Worm (Caenorhabditis elegans) whole organism, L3 larva: Measurements from ENCODE around the gene T03E6.8.

Source experiments
- R02D3.7 ChIP-seq: fragments of 150-350 bp; optimal IDR thresholded peaks from 2 replicates; lab custom pipeline; 2014; ENCODE audit warnings: missing biosample characterization, missing genetic modification characterization
- ZK546.5 ChIP-seq: sonication (generic microtip); optimal IDR thresholded peaks from 2 replicates; lab custom pipeline; 2017; ENCODE audit warnings: missing biosample characterization, missing genetic modification characterization
- aly-2 ChIP-seq: fragments of 150-350 bp; optimal IDR thresholded peaks from 2 replicates; lab custom pipeline; 2014; ENCODE audit warnings: missing biosample characterization, missing genetic modification characterization
- ama-1 ChIP-seq: fragments of 150-350 bp; optimal IDR thresholded peaks from 2 replicates; lab custom pipeline; 2018
- ceh-16 ChIP-seq: sonication (generic microtip); optimal IDR thresholded peaks from 2 replicates; lab custom pipeline; 2017; ENCODE audit warnings: missing biosample characterization, missing genetic modification characterization
- ceh-82 ChIP-seq: fragments of 150-350 bp; optimal IDR thresholded peaks from 2 replicates; lab custom pipeline; 2014; ENCODE audit warnings: missing biosample characterization, missing genetic modification characterization
- ceh-9 ChIP-seq: sonication (generic microtip); optimal IDR thresholded peaks from 2 replicates; lab custom pipeline; 2018; ENCODE audit warnings: missing biosample characterization, missing genetic modification characterization
- daf-12 ChIP-seq: fragments of 150-350 bp; optimal IDR thresholded peaks from 2 replicates; lab custom pipeline; 2014; ENCODE audit warnings: missing biosample characterization, missing genetic modification reagents, missing genetic modification characterization
- egl-27 ChIP-seq: sonication (generic microtip); optimal IDR thresholded peaks from 4 replicates; lab custom pipeline; 2017; ENCODE audit warnings: missing biosample characterization, missing genetic modification reagents, missing genetic modification characterization
- elt-2 ChIP-seq: sonication (generic microtip); optimal IDR thresholded peaks from 2 replicates; lab custom pipeline; 2016; ENCODE audit warnings: missing genetic modification reagents, mild to moderate bottlenecking, missing genetic modification characterization, missing compliant biosample characterization
- elt-3 ChIP-seq, 3 experiments: fragments of 150-350 bp in 1 of 3; sonication (generic microtip) in 2 of 3; optimal IDR thresholded peaks; 2 replicates in 2 of 3; 4 replicates in 1 of 3; lab custom pipeline; 2014 to 2017; ENCODE audit warnings: missing biosample characterization in 3 of 3, missing genetic modification characterization in 3 of 3
- eor-1 ChIP-seq, 2 experiments: fragments of 150-350 bp; optimal IDR thresholded peaks; 2 replicates each; lab custom pipeline; 2014 to 2018; ENCODE audit warnings: missing biosample characterization in 2 of 2, missing genetic modification characterization in 2 of 2
- fkh-2 ChIP-seq: fragments of 150-350 bp; optimal IDR thresholded peaks from 2 replicates; lab custom pipeline; 2014; ENCODE audit warnings: missing biosample characterization, missing genetic modification reagents, missing genetic modification characterization
- fos-1 ChIP-seq: fragments of 150-350 bp; optimal IDR thresholded peaks from 2 replicates; lab custom pipeline; 2014; ENCODE audit warnings: missing biosample characterization, missing genetic modification characterization
- hmg-11 ChIP-seq: sonication (generic microtip); optimal IDR thresholded peaks from 2 replicates; lab custom pipeline; 2016; ENCODE audit warnings: missing genetic modification characterization, missing compliant biosample characterization
- jun-1 ChIP-seq: fragments of 150-350 bp; optimal IDR thresholded peaks from 2 replicates; lab custom pipeline; 2014; ENCODE audit warnings: missing biosample characterization, missing genetic modification reagents, missing genetic modification characterization
- lin-39 ChIP-seq: fragments of 150-350 bp; optimal IDR thresholded peaks from 2 replicates; lab custom pipeline; 2018; ENCODE audit warnings: missing biosample characterization, missing genetic modification reagents, missing genetic modification characterization
- lsy-12 ChIP-seq: sonication (generic microtip); optimal IDR thresholded peaks from 2 replicates; lab custom pipeline; 2016; ENCODE audit warnings: mild to moderate bottlenecking, missing genetic modification characterization, missing compliant biosample characterization
- nfya-1 ChIP-seq: sonication (generic microtip); optimal IDR thresholded peaks from 2 replicates; lab custom pipeline; 2017; ENCODE audit warnings: missing genetic modification characterization, mild to moderate bottlenecking, missing compliant biosample characterization, antibody characterized with exemption, moderate library complexity; ENCODE audit not compliant: insufficient read depth
- nhr-12 ChIP-seq: fragments of 150-350 bp; optimal IDR thresholded peaks from 2 replicates; lab custom pipeline; 2014; ENCODE audit warnings: missing biosample characterization, missing genetic modification characterization
- nhr-23 ChIP-seq: fragments of 150-350 bp; optimal IDR thresholded peaks from 2 replicates; lab custom pipeline; 2014; ENCODE audit warnings: missing biosample characterization, missing genetic modification reagents, missing genetic modification characterization
- nhr-25 ChIP-seq: sonication (generic microtip); optimal IDR thresholded peaks from 2 replicates; lab custom pipeline; 2017; ENCODE audit warnings: missing biosample characterization, missing genetic modification characterization
- nhr-28 ChIP-seq: fragments of 150-350 bp; optimal IDR thresholded peaks from 2 replicates; lab custom pipeline; 2014; ENCODE audit warnings: missing biosample characterization, missing genetic modification characterization
- nhr-43 ChIP-seq: sonication (generic microtip); optimal IDR thresholded peaks from 2 replicates; lab custom pipeline; 2016; ENCODE audit warnings: mild to moderate bottlenecking, missing genetic modification characterization, missing compliant biosample characterization; ENCODE audit not compliant: poor library complexity, severe bottlenecking
- nhr-76 ChIP-seq: fragments of 150-350 bp; sonication (generic microtip); optimal IDR thresholded peaks from 5 replicates; lab custom pipeline; 2014; ENCODE audit warnings: missing biosample characterization, missing genetic modification characterization
- nhr-77 ChIP-seq: fragments of 150-350 bp; optimal IDR thresholded peaks from 2 replicates; lab custom pipeline; 2014; ENCODE audit warnings: missing biosample characterization, missing genetic modification characterization
- pha-4 ChIP-seq: fragments of 150-350 bp; optimal IDR thresholded peaks from 2 replicates; lab custom pipeline; 2014; ENCODE audit warnings: missing biosample characterization, missing genetic modification reagents, missing genetic modification characterization
- pqm-1 ChIP-seq: fragments of 150-350 bp; optimal IDR thresholded peaks from 2 replicates; lab custom pipeline; 2017; ENCODE audit warnings: missing biosample characterization, missing genetic modification characterization, inconsistent platforms
- sea-2 ChIP-seq: fragments of 150-350 bp; sonication (generic microtip); optimal IDR thresholded peaks from 4 replicates; lab custom pipeline; 2014; ENCODE audit warnings: missing biosample characterization, missing genetic modification reagents, missing genetic modification characterization
- snpc-4 ChIP-seq: fragments of 150-350 bp; optimal IDR thresholded peaks from 2 replicates; lab custom pipeline; 2014; ENCODE audit warnings: missing biosample characterization, missing genetic modification characterization
- tbx-2 ChIP-seq: sonication (generic microtip); optimal IDR thresholded peaks from 2 replicates; lab custom pipeline; 2016; ENCODE audit warnings: mild to moderate bottlenecking, missing genetic modification characterization, missing compliant biosample characterization
- unc-39 ChIP-seq: sonication (generic microtip); optimal IDR thresholded peaks from 4 replicates; lab custom pipeline; 2017; ENCODE audit warnings: missing biosample characterization, missing genetic modification characterization
- unc-62 ChIP-seq: fragments of 150-350 bp; sonication (generic microtip); optimal IDR thresholded peaks from 4 replicates; lab custom pipeline; 2014; ENCODE audit warnings: missing biosample characterization, missing genetic modification reagents, missing genetic modification characterization
- zag-1 ChIP-seq: fragments of 150-350 bp; optimal IDR thresholded peaks from 2 replicates; lab custom pipeline; 2014; ENCODE audit warnings: missing biosample characterization, missing genetic modification characterization
- ztf-11 ChIP-seq: fragments of 150-350 bp; optimal IDR thresholded peaks from 2 replicates; lab custom pipeline; 2014; ENCODE audit warnings: missing biosample characterization, missing genetic modification characterization
- ztf-4 ChIP-seq: fragments of 150-350 bp; optimal IDR thresholded peaks from 2 replicates; lab custom pipeline; 2014; ENCODE audit warnings: missing biosample characterization, missing genetic modification characterization

The T03E6.8 gene

DNA sequence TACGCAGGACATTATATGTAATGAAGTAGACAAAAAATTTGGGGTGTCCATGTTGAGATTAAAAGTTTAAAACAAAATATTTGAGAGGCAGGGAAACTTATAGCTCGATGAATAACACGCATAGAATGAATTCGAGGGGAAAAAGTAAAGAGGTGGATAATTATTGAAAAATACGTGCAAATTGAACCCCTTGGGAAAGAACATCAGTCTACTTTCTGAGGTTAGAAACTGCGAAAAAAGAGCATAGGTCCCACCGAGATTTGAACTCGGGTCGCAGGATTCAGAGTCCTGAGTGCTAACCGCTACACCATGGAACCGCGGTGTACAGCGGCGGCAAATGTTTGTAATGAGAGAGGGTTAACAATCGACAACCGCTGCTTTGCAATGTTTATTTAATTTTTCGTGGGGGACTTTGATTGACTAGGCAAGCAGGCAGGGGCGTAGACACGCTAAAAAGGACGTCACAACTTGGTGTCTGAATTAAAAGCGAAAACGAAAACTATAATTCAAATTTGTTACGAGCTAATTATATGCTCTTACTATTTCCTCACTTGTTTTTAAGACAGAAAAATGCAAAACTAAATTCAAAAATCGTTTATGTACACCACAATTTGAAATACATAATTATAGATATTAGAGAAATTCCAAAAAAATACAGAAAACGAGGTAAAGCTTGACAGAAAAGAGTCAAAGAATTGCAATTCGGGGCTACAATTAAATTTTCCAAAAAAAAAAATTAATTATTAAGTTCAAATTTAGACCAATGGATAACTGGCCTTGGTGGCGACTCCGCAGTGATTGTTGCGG is 10.8 kb downstream of the T03E6.8 start, which contains the start of gene srh-269:
srh-269 (minus strand) TSS at position 51 of the 807 bp plus-strand sequence.
- TF ChIP-seq nhr-43 (tag; lab: Kevin White, UChicago) (peak; percentile 71), ztf-11 (no peak), nhr-76 (tag; lab: Kevin White, UChicago) (no peak), ceh-9 (tag; lab: Kevin White, UChicago) (no peak), unc-39 (no peak), ceh-16 (no peak), ZK546.5 (no peak), fkh-2 (tag; lab: Kevin White, UChicago) (no peak), R02D3.7 (no peak), elt-2 (tag; lab: Kevin White, UChicago) (peak; percentile 61), hmg-11 (peak; percentile 85), nhr-23 (tag; lab: Kevin White, UChicago) (no peak), jun-1 (tag; lab: Kevin White, UChicago) (peak; percentile 18), egl-27 (tag; lab: Kevin White, UChicago) (peak; percentile 33), ztf-4 (tag; lab: Kevin White, UChicago) (peak; percentile 56), nhr-25 (tag; lab: Kevin White, UChicago) (no peak), snpc-4 (peak; percentile 47), zag-1 (tag; lab: Kevin White, UChicago) (no peak), aly-2 (tag; lab: Kevin White, UChicago) (no peak), tbx-2 (tag; lab: Kevin White, UChicago) (no peak), nfya-1 (tag; lab: Kevin White, UChicago) (peak; percentile 46), pqm-1 (tag; lab: Kevin White, UChicago) (peak; percentile 32), daf-12 (tag; lab: Kevin White, UChicago) (no peak), ama-1 (lab: Kevin White, UChicago) (peak; percentile 95), pha-4 (tag; lab: Kevin White, UChicago) (no peak), fos-1 (tag; lab: Kevin White, UChicago) (peak; percentile 68), lin-39 (tag; lab: Kevin White, UChicago) (peak; percentile 41), ceh-82 (tag; lab: Kevin White, UChicago) (no peak), lsy-12 (tag; lab: Kevin White, UChicago) (peak; percentile 67), nhr-12 (tag; lab: Kevin White, UChicago) (no peak), nhr-77 (tag; lab: Kevin White, UChicago) (no peak)

DNA sequence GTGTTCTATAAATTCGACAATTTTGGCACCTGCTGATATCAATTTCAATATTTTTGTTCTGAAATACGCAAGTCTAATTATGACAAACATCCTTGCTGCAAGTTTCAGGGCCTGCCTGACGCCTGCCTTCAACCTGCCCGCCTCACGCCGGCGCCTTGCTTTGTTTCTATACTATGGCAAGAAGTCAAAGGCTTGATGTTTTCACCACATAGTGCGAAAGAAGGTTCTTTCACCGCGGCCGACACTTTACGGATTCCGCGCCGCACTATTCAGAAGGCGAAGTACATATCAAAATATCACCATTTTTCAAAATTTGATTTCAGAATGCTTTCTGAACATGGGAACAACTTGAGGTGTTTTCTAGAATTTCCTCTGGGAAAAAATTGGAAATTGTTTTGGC is 13.5 kb downstream of the T03E6.8 start:
- no peak for TF ChIP-seq nfya-1 (tag; lab: Kevin White, UChicago)
- TF ChIP-seq nhr-28 (tag; lab: Kevin White, UChicago): no peak
- TF ChIP-seq jun-1 (tag; lab: Kevin White, UChicago): no peak
- no peak for TF ChIP-seq elt-2 (tag; lab: Kevin White, UChicago)
- TF ChIP-seq ztf-4 (tag; lab: Kevin White, UChicago): no peak
- no peak for TF ChIP-seq nhr-43 (tag; lab: Kevin White, UChicago)
- no peak for TF ChIP-seq ztf-11
- no peak for TF ChIP-seq pqm-1 (tag; lab: Kevin White, UChicago)
- TF ChIP-seq fos-1 (tag; lab: Kevin White, UChicago): no peak
- TF ChIP-seq sea-2 (GFP tag; lab: Kevin White, UChicago): no peak
- no peak for TF ChIP-seq snpc-4
- TF ChIP-seq elt-3 (tag; optimal IDR thresholded peaks at IDR 0.05; lab: Kevin White, UChicago): no peak
- TF ChIP-seq unc-62 (GFP tag; lab: Kevin White, UChicago): no peak
- no peak for TF ChIP-seq egl-27 (tag; lab: Kevin White, UChicago)
- TF ChIP-seq daf-12 (tag; lab: Kevin White, UChicago): no peak

DNA sequence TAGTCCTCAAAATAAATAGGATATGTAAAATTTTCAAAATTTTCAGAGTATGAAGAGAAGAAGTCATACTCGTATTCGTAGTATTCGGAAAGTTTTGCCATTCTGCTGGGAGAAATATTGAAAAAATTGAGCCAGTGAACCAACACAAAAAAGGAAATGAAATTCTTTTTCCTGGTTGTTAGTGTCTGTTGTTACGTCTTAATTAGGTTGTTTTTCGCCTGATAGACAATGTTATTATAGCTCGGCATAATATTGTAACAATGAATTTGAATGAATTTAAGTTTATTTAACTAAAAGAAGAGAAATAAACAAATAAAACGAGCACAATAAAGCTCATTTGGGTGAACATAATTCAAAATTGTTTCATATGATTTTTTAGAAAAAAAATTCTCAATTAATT is 14.6 kb downstream of the T03E6.8 start, which contains the start of gene srw-73:
srw-73 (minus strand) TSS at position 101 of the 400 bp plus-strand sequence.
- TF ChIP-seq eor-1 (tag; optimal IDR thresholded peaks at IDR 0.05; lab: Kevin White, UChicago) (no peak), aly-2 (tag; lab: Kevin White, UChicago) (no peak), ceh-16 (no peak), tbx-2 (tag; lab: Kevin White, UChicago) (no peak), fos-1 (tag; lab: Kevin White, UChicago) (no peak)
